Fruit fly (Drosophila melanogaster) whole organism, prepupa: ENCODE data around the gene bru1.
A peak's percentile ranks its signal among the peaks of the same experiment; 100 is the strongest.

Experiments used
- Blimp-1 ChIP-seq: fragments of 200-800 bp; sonication (Bioruptor generic); optimal IDR thresholded peaks from 3 replicates; lab custom pipeline; 2017; ENCODE audit warnings: missing biosample characterization, missing genetic modification characterization, mild to moderate bottlenecking, moderate library complexity, missing genetic modification reagents
- CG10631 ChIP-seq: fragments of 200-800 bp; sonication (Bioruptor generic); optimal IDR thresholded peaks from 2 replicates; lab custom pipeline; 2016; ENCODE audit warnings: missing biosample characterization, missing genetic modification characterization
- CG10669 ChIP-seq: fragments of 200-800 bp; sonication (Bioruptor generic); optimal IDR thresholded peaks from 3 replicates; lab custom pipeline; 2018; ENCODE audit warnings: missing biosample characterization, mild to moderate bottlenecking, missing genetic modification characterization, moderate library complexity
- CG1621 ChIP-seq: fragments of 200-800 bp; sonication (Bioruptor generic); optimal IDR thresholded peaks from 3 replicates; lab custom pipeline; 2018; ENCODE audit warnings: missing biosample characterization, mild to moderate bottlenecking, missing genetic modification characterization
- CG16779 ChIP-seq: fragments of 200-800 bp; sonication (Bioruptor generic); optimal IDR thresholded peaks from 3 replicates; lab custom pipeline; 2017; ENCODE audit warnings: missing biosample characterization, mild to moderate bottlenecking, missing genetic modification characterization
- CG3032 ChIP-seq: fragments of 200-800 bp; optimal IDR thresholded peaks from 2 replicates; lab custom pipeline; 2019; ENCODE audit warnings: missing biosample characterization, mild to moderate bottlenecking, missing genetic modification characterization, moderate library complexity
- CG34406 ChIP-seq: fragments of 200-800 bp; sonication (Bioruptor generic); optimal IDR thresholded peaks from 3 replicates; lab custom pipeline; 2016; ENCODE audit warnings: missing biosample characterization, missing genetic modification characterization
- CG3919 ChIP-seq: fragments of 200-800 bp; sonication (Bioruptor generic); optimal IDR thresholded peaks from 3 replicates; lab custom pipeline; 2016; ENCODE audit warnings: missing biosample characterization, missing genetic modification characterization
- CG6163 ChIP-seq: fragments of 200-800 bp; sonication (Bioruptor generic); IDR thresholded peaks from 3 replicates; pipeline ENCODE4 v1.3.6; 2022; ENCODE audit warnings: missing biosample characterization, missing genetic modification characterization
- CG6792 ChIP-seq: fragments of 200-800 bp; sonication (Bioruptor generic); optimal IDR thresholded peaks from 3 replicates; lab custom pipeline; 2016; ENCODE audit warnings: missing biosample characterization, missing genetic modification characterization
- CG6808 ChIP-seq: fragments of 200-800 bp; sonication (Bioruptor generic); optimal IDR thresholded peaks from 3 replicates; lab custom pipeline; 2017; ENCODE audit warnings: missing biosample characterization, missing genetic modification characterization, mild to moderate bottlenecking, moderate library complexity, missing genetic modification reagents
- CG6854 ChIP-seq: fragments of 200-800 bp; sonication (Bioruptor generic); optimal IDR thresholded peaks from 2 replicates; lab custom pipeline; 2017; ENCODE audit warnings: missing biosample characterization, mild to moderate bottlenecking, missing genetic modification characterization
- CG7368 ChIP-seq: fragments of 200-800 bp; sonication (Bioruptor generic); optimal IDR thresholded peaks from 3 replicates; lab custom pipeline; 2016; ENCODE audit warnings: missing biosample characterization, missing genetic modification characterization
- CG8119 ChIP-seq: fragments of 200-800 bp; sonication (Bioruptor generic); IDR thresholded peaks from 3 replicates; pipeline ENCODE4 v1.3.6; 2022; ENCODE audit warnings: missing biosample characterization, missing genetic modification characterization
- CG8632 ChIP-seq: fragments of 200-800 bp; sonication (Bioruptor generic); optimal IDR thresholded peaks from 3 replicates; lab custom pipeline; 2016; ENCODE audit warnings: missing biosample characterization, missing genetic modification characterization
- CG9139 ChIP-seq: fragments of 200-800 bp; sonication (Bioruptor generic); optimal IDR thresholded peaks from 3 replicates; lab custom pipeline; 2017; ENCODE audit warnings: missing biosample characterization, mild to moderate bottlenecking, missing genetic modification characterization
- Eip75B ChIP-seq: fragments of 200-800 bp; sonication (Bioruptor generic); optimal IDR thresholded peaks from 3 replicates; lab custom pipeline; 2016; ENCODE audit warnings: missing biosample characterization, missing genetic modification characterization
- Eip78C ChIP-seq: fragments of 200-800 bp; sonication (Bioruptor generic); peaks from one replicate; lab custom pipeline; 2016; ENCODE audit warnings: missing biosample characterization, missing genetic modification characterization
- Ets21C ChIP-seq: fragments of 200-800 bp; sonication (Bioruptor generic); optimal IDR thresholded peaks from 3 replicates; lab custom pipeline; 2016; ENCODE audit warnings: missing biosample characterization, missing genetic modification characterization
- Ets96B ChIP-seq: fragments of 200-800 bp; optimal IDR thresholded peaks from 2 replicates; lab custom pipeline; 2019; ENCODE audit warnings: missing biosample characterization, mild to moderate bottlenecking, missing genetic modification characterization, moderate library complexity
- Hr38 ChIP-seq: sonication (Bioruptor generic); optimal IDR thresholded peaks from 2 replicates; lab custom pipeline; 2016; ENCODE audit warnings: missing biosample characterization, missing genetic modification characterization
- Hr39 ChIP-seq: fragments of 200-800 bp; sonication (Bioruptor generic); optimal IDR thresholded peaks from 2 replicates; lab custom pipeline; 2016; ENCODE audit warnings: missing biosample characterization, missing genetic modification characterization
- Hr4 ChIP-seq: fragments of 200-800 bp; sonication (Bioruptor generic); optimal IDR thresholded peaks from 3 replicates; lab custom pipeline; 2016; ENCODE audit warnings: missing biosample characterization, missing genetic modification characterization
- Lpt ChIP-seq: fragments of 200-800 bp; sonication (Bioruptor generic); optimal IDR thresholded peaks from 3 replicates; lab custom pipeline; 2016; ENCODE audit warnings: missing biosample characterization, missing genetic modification characterization
- Sox14 ChIP-seq: fragments of 200-800 bp; sonication (Bioruptor generic); optimal IDR thresholded peaks from 3 replicates; lab custom pipeline; 2016; ENCODE audit warnings: missing biosample characterization, missing genetic modification characterization
- achi ChIP-seq: fragments of 200-800 bp; sonication (Bioruptor generic); optimal IDR thresholded peaks from 3 replicates; lab custom pipeline; 2016; ENCODE audit warnings: missing biosample characterization, missing genetic modification characterization
- acj6 ChIP-seq: fragments of 200-800 bp; sonication (Bioruptor generic); optimal IDR thresholded peaks from 3 replicates; lab custom pipeline; 2016; ENCODE audit warnings: missing biosample characterization, missing genetic modification characterization
- cyc ChIP-seq: fragments of 200-800 bp; sonication (Bioruptor generic); optimal IDR thresholded peaks from 3 replicates; lab custom pipeline; 2016; ENCODE audit warnings: missing biosample characterization, missing genetic modification characterization
- dac ChIP-seq: fragments of 200-800 bp; sonication (Bioruptor generic); optimal IDR thresholded peaks from 2 replicates; lab custom pipeline; 2017; ENCODE audit warnings: missing biosample characterization, mild to moderate bottlenecking, missing genetic modification characterization
- eg ChIP-seq: fragments of 200-800 bp; sonication (Bioruptor generic); IDR thresholded peaks from 3 replicates; pipeline ENCODE4 v1.3.6; 2022; ENCODE audit warnings: missing biosample characterization, missing genetic modification characterization
- esn ChIP-seq: fragments of 200-800 bp; sonication (Bioruptor generic); optimal IDR thresholded peaks from 2 replicates; lab custom pipeline; 2016; ENCODE audit warnings: missing biosample characterization, mild to moderate bottlenecking, missing genetic modification characterization, moderate library complexity
- fkh ChIP-seq: fragments of 200-800 bp; sonication (Bioruptor generic); optimal IDR thresholded peaks from 3 replicates; lab custom pipeline; 2017; ENCODE audit warnings: missing biosample characterization, mild to moderate bottlenecking, missing genetic modification characterization, moderate library complexity
- lz ChIP-seq: fragments of 200-800 bp; sonication (Bioruptor generic); optimal IDR thresholded peaks from 3 replicates; lab custom pipeline; 2016; ENCODE audit warnings: missing biosample characterization, missing genetic modification characterization
- pdm3 ChIP-seq: fragments of 200-800 bp; sonication (Bioruptor generic); optimal IDR thresholded peaks from 3 replicates; lab custom pipeline; 2016; ENCODE audit warnings: missing biosample characterization, missing genetic modification characterization
- ss ChIP-seq, 2 experiments: fragments of 200-800 bp; sonication (Bioruptor generic); optimal IDR thresholded peaks; 2 replicates in 1 of 2; 3 replicates in 1 of 2; lab custom pipeline; 2017 to 2018; ENCODE audit warnings: mild to moderate bottlenecking in 2 of 2, missing biosample characterization in 2 of 2, missing genetic modification characterization in 2 of 2, moderate library complexity in 1 of 2
- svp ChIP-seq: fragments of 200-800 bp; sonication (Bioruptor generic); peaks from one replicate; lab custom pipeline; 2016; ENCODE audit warnings: missing biosample characterization, missing genetic modification characterization
- topi ChIP-seq: fragments of 200-800 bp; sonication (Bioruptor generic); optimal IDR thresholded peaks from 3 replicates; lab custom pipeline; 2016; ENCODE audit warnings: missing biosample characterization, missing genetic modification characterization

bru1 gene

DNA sequence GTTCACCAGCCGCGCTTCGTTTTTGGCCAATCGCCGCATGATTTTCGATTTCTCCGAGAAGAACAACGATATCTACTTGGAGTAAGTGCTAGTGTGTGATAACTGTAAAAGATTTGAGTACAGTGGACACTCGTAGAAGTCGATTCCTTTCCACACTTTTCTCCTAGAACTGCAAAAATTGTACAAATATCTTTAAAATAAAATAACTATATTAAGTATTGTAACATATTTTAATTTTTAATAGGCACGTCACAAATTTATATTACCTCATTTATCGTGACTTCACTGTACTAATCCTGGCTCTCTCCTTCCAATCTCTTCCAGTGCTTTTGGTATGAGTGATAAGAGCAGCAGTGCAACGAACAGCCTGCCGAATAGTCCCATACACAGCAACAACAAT lies 96.5 kb downstream of the bru1 start:
- TF ChIP-seq CG8119 (GFP tag; lab: Robert Waterston, UW) = no peak
- no peak for TF ChIP-seq esn
- no peak for TF ChIP-seq Eip75B (GFP tag; lab: Kevin White, UChicago)
- no peak for TF ChIP-seq CG10631 (GFP tag; lab: Kevin White, UChicago)
- TF ChIP-seq topi = no peak
- TF ChIP-seq CG8632 (GFP tag; lab: Kevin White, UChicago) = no peak
- TF ChIP-seq acj6 (GFP tag; lab: Kevin White, UChicago) = no peak
- TF ChIP-seq Lpt = no peak
- no peak for TF ChIP-seq Sox14 (GFP tag; lab: Kevin White, UChicago)
- no peak for TF ChIP-seq lz (GFP tag; lab: Kevin White, UChicago)
- TF ChIP-seq CG1621 (tag; lab: Kevin White, UChicago) = no peak
- no peak for TF ChIP-seq CG16779 (tag; lab: Kevin White, UChicago)
- TF ChIP-seq, all 60 proteins: peak for 0

DNA sequence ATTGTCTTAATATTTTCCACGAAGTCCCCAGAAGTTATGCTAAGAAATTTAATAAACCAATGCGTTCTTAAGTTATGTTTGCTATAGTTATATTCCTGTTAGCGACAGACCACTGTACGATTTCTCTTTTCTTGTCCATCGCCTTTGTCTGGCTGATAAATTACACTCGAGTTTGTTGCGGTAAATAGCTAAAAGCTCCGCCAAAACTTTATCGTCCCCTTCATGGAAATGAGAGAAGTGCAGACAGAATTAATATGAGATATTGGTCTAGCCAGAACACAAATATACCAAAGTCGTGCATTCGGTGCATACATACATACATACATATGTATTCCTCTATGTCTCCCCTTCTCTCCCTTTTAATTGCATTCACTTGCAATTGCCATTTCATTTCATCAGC lies 97.6 kb downstream of the bru1 start:
- TF ChIP-seq Ets96B (tag; lab: Kevin White, UChicago) (no peak), CG3032 (no peak), CG9139 (GFP tag; lab: Kevin White, UChicago) (no peak), Lpt (no peak), CG8632 (GFP tag; lab: Kevin White, UChicago) (no peak), eg (GFP tag; lab: Robert Waterston, UW) (no peak), achi (GFP tag; lab: Kevin White, UChicago) (no peak), Hr39 (GFP tag; lab: Kevin White, UChicago) (no peak), CG6854 (GFP tag; lab: Kevin White, UChicago) (no peak), CG6808 (GFP tag; lab: Kevin White, UChicago) (no peak), CG1621 (tag; lab: Kevin White, UChicago) (no peak)

DNA sequence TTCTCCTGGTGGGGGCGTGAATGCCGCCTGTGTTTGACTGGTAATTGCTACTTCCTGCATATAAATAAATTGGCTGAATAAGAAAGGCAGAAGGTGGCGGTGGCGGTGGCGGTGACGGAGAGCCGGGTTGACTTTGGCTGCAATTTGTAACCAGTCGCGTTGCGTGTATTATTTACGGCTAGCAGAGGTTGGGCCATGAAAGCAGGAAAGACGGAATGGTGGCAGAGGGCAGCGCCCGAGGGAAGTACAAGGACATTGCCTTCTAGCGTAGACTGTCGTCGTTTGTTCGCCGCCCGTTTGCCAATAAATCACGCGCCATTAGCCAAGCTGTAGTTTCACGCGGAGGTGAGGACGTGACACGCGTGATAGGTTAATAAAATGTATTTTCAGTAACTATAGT lies 106.3 kb downstream of the bru1 start:
- TF ChIP-seq Ets21C (GFP tag; lab: Kevin White, UChicago) (no peak), Hr38 (GFP tag; lab: Kevin White, UChicago) (no peak), CG8632 (GFP tag; lab: Kevin White, UChicago) (no peak), esn (no peak), CG10631 (GFP tag; lab: Kevin White, UChicago) (no peak), Sox14 (GFP tag; lab: Kevin White, UChicago) (no peak), Hr4 (GFP tag; lab: Kevin White, UChicago) (no peak)

DNA sequence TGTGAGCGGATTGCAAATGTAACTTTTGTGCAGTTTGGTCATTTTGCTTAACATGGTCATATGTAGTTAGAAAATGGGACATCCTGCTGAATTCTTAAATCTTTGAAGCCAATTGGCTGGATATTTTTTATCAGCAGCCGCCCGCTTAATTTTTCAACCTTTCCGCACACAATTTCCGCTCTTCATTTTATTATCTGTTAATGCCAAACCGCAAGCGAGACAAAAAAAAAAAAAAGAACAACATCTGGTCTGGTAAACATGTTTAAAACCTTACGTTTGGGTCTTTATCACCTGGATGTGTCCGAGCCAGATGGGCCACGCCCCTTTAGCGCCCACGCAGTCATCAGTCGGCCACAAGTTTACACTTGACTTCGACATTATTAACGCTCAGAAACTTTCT lies 115.4 kb downstream of the bru1 start:
- TF ChIP-seq CG3032 = no peak
- no peak for TF ChIP-seq Sox14 (GFP tag; lab: Kevin White, UChicago)
- TF ChIP-seq CG8119 (GFP tag; lab: Robert Waterston, UW) = no peak
- TF ChIP-seq Hr4 (GFP tag; lab: Kevin White, UChicago) = no peak
- no peak for TF ChIP-seq pdm3 (GFP tag; lab: Kevin White, UChicago)
- TF ChIP-seq dac = no peak
- TF ChIP-seq CG6792 (GFP tag; lab: Kevin White, UChicago) = no peak
- TF ChIP-seq lz (GFP tag; lab: Kevin White, UChicago) = no peak
- no peak for TF ChIP-seq achi (GFP tag; lab: Kevin White, UChicago)
- TF ChIP-seq ss (GFP tag; optimal IDR thresholded peaks at IDR 0.05; lab: Kevin White, UChicago) = no peak
- no peak for TF ChIP-seq esn
- TF ChIP-seq Blimp-1 (GFP tag; lab: Kevin White, UChicago) = no peak
- no peak for TF ChIP-seq CG10669 (GFP tag; lab: Kevin White, UChicago)
- TF ChIP-seq, all 60 proteins: peak for 0

DNA sequence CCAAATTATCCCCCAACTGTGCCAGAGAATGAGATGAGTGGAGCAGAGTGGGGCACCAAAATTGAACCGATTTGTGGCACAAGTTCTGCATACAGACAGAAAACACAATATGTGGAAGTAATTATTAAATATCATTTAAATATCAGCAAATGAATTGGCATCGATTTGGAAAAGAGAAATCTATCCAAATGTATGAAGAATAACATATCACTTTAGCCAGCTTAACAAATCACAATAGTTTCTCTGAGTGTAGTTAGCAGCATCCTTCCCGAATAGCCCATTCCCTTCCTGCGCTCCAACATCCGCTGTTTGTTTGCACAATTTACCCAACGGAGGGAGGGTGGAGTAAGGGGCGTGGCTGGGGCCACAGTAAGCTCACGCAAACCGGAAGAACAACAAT lies 140.0 kb downstream of the bru1 start:
- TF ChIP-seq svp (GFP tag; lab: Kevin White, UChicago) (peak; percentile 56), cyc (GFP tag; lab: Kevin White, UChicago) (peak; percentile 15), fkh (GFP tag; lab: Kevin White, UChicago) (no peak), lz (GFP tag; lab: Kevin White, UChicago) (peak; percentile 23), Hr4 (GFP tag; lab: Kevin White, UChicago) (no peak), CG7368 (GFP tag; lab: Kevin White, UChicago) (no peak), Sox14 (GFP tag; lab: Kevin White, UChicago) (no peak), eg (GFP tag; lab: Robert Waterston, UW) (no peak), CG6163 (GFP tag; lab: Robert Waterston, UW) (no peak), Eip78C (peak; percentile 52), CG34406 (no peak), Ets21C (GFP tag; lab: Kevin White, UChicago) (no peak), Hr39 (GFP tag; lab: Kevin White, UChicago) (no peak), CG3919 (no peak)
